Fruit fly (Drosophila melanogaster) S2 (cell line): ENCODE results near the gene Dok.

Experiments used
- CG8478 ChIP-seq: fragments of >200 bp; optimal IDR thresholded peaks from 2 replicates; lab custom pipeline; 2018
- CTCF ChIP-seq, 2 experiments: fragments of >200 bp; optimal IDR thresholded peaks; 2 replicates each; lab custom pipeline; 2018

DNA sequence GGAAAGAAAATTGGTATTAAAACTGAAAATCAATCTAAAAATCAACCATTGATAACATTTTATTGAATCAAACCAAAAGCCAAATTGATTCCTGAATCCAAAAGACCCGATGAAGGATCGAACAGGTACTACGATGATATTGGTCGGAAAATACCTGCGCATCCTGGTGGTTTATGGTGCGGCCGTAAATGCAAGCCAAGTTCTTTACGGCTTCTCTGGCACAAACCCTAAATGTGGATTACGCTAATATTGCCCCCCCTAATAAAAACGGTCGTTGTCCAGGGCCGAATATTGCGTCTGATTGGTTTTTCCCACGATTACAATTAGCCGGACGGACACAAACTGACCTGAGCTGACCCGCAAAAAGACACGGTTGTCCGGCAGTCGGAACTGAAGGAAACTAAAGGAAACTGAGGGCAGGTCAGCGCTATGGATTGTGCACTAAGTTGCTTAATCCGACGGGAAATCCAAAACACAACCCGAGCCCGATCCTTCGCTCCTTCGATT is 27.2 kb upstream of the Dok start:
- TF ChIP-seq CG8478 (lab: Kevin White, UChicago), result no peak
- no peak for TF ChIP-seq CTCF (optimal IDR thresholded peaks at IDR 0.05; lab: Kevin White, UChicago)
